Fruit fly (Drosophila melanogaster) whole organism: ENCODE results near the gene CG32452.

ENCODE experiments used
- CG8478 ChIP-seq: fragments of >200 bp; optimal IDR thresholded peaks from 2 replicates; lab custom pipeline; 2018; ENCODE audit warnings: inconsistent platforms
- EcR ChIP-seq, 2 experiments: fragments of >200 bp; optimal IDR thresholded peaks; 2 replicates each; lab custom pipeline; 2017; ENCODE audit warnings: missing biosample characterization in 2 of 2, missing genetic modification characterization in 2 of 2, missing genetic modification reagents in 2 of 2
- pan ChIP-seq: fragments of >200 bp; optimal IDR thresholded peaks from 2 replicates; lab custom pipeline; 2017
- psq ChIP-seq: fragments of >200 bp; optimal IDR thresholded peaks from 2 replicates; lab custom pipeline; 2017

- TF ChIP-seq pan (lab: Kevin White, UChicago) (no peak), CG8478 (no peak), EcR (GFP tag; optimal IDR thresholded peaks at IDR 0.05; lab: Kevin White, UChicago) (no peak), psq (lab: Kevin White, UChicago) (no peak)
These were observed 48.1 kb upstream of the CG32452 start, which contains the start of gene Jhbp6 for dm6 chr3L:22669275-22670006.
